Worm (Caenorhabditis elegans) whole organism, late embryonic: ENCODE results near the gene pat-12.

ENCODE experiments used
- che-1 ChIP-seq: sonication (generic microtip); optimal IDR thresholded peaks from 2 replicates; lab custom pipeline; 2016; ENCODE audit warnings: mild to moderate bottlenecking, missing genetic modification characterization, missing compliant biosample characterization
- fkh-6 ChIP-seq: sonication (generic microtip); optimal IDR thresholded peaks from 2 replicates; lab custom pipeline; 2016; ENCODE audit warnings: missing genetic modification characterization, missing compliant biosample characterization
- hlh-30 ChIP-seq: sonication (generic microtip); optimal IDR thresholded peaks from 2 replicates; lab custom pipeline; 2017; ENCODE audit warnings: antibody characterized with exemption, missing genetic modification characterization, missing compliant biosample characterization; ENCODE audit not compliant: insufficient read depth
- nfya-1 ChIP-seq: sonication (generic microtip); optimal IDR thresholded peaks from 2 replicates; lab custom pipeline; 2017; ENCODE audit warnings: missing genetic modification characterization, mild to moderate bottlenecking, missing compliant biosample characterization, antibody characterized with exemption, moderate library complexity

DNA sequence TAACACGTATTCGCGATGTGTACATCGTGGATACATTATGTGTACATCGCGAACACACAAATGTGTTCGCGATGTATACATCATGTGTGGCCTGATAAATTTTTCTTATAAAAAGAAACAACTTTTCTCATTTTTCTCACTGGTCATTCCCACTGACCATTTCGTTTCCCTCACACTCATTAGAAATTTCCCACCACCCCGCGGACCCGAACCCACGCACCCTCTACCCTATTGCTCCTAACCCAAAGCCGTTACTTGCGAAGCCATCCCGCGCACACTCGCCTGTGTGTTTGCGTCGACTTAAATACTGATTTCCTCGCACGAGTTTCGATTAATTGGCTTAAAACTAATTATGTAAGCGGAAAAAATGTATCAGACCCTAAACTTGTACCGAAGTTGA, 53.4 kb downstream of the pat-12 start:
- no peak for TF ChIP-seq nfya-1 (tag; lab: Kevin White, UChicago)
- no peak for TF ChIP-seq hlh-30 (tag; lab: Kevin White, UChicago)
- no peak for TF ChIP-seq fkh-6
- no peak for TF ChIP-seq che-1
